Fruit fly (Drosophila melanogaster) whole organism, embryonic: Measurements from ENCODE around the gene Osi21.

Experiments
- CG11723 ChIP-seq: fragments of 200-800 bp; sonication (Bioruptor generic); optimal IDR thresholded peaks from 2 replicates; lab custom pipeline; 2017; ENCODE audit warnings: missing biosample characterization, mild to moderate bottlenecking, missing genetic modification characterization
- CG12236 ChIP-seq: fragments of 200-800 bp; sonication (Bioruptor generic); optimal IDR thresholded peaks from 2 replicates; lab custom pipeline; 2016; ENCODE audit warnings: missing biosample characterization, missing genetic modification characterization
- CG14441 ChIP-seq: fragments of 200-800 bp; sonication (Bioruptor generic); IDR thresholded peaks from 2 replicates; pipeline ENCODE4 v1.3.6; 2022; ENCODE audit warnings: missing biosample characterization, missing genetic modification characterization
- CG14667 ChIP-seq: fragments of 200-800 bp; sonication (Bioruptor generic); IDR thresholded peaks from 2 replicates; pipeline ENCODE4 v1.3.6; 2022; ENCODE audit warnings: missing biosample characterization, missing genetic modification characterization
- CG14710 ChIP-seq: fragments of 200-800 bp; sonication (Bioruptor generic); optimal IDR thresholded peaks from 3 replicates; lab custom pipeline; 2019; ENCODE audit warnings: missing biosample characterization, mild to moderate bottlenecking, missing genetic modification characterization, moderate library complexity
- CG15269 ChIP-seq: fragments of 200-800 bp; sonication (Bioruptor generic); optimal IDR thresholded peaks from 2 replicates; lab custom pipeline; 2018; ENCODE audit warnings: missing biosample characterization, mild to moderate bottlenecking, missing genetic modification characterization, moderate library complexity
- CG15479 ChIP-seq: fragments of 200-800 bp; sonication (Bioruptor generic); optimal IDR thresholded peaks from 3 replicates; lab custom pipeline; 2019; ENCODE audit warnings: missing biosample characterization, mild to moderate bottlenecking, missing genetic modification characterization, moderate library complexity
- CG17385 ChIP-seq: fragments of 200-800 bp; sonication (Bioruptor generic); optimal IDR thresholded peaks from 3 replicates; lab custom pipeline; 2018; ENCODE audit warnings: missing biosample characterization, mild to moderate bottlenecking, missing genetic modification characterization
- CG2129 ChIP-seq: fragments of 200-800 bp; sonication (Bioruptor generic); IDR thresholded peaks from 2 replicates; pipeline ENCODE4 v1.3.6; 2022; ENCODE audit warnings: missing biosample characterization, missing genetic modification characterization; ENCODE audit not compliant: partially characterized antibody
- CG2678 ChIP-seq: fragments of 200-800 bp; sonication (Bioruptor generic); optimal IDR thresholded peaks from 3 replicates; lab custom pipeline; 2019; ENCODE audit warnings: missing biosample characterization, mild to moderate bottlenecking, missing genetic modification characterization, moderate library complexity
- CG2712 ChIP-seq: fragments of 200-800 bp; optimal IDR thresholded peaks from 3 replicates; lab custom pipeline; 2019; ENCODE audit warnings: missing biosample characterization, mild to moderate bottlenecking, missing genetic modification characterization, moderate library complexity
- CG30431 ChIP-seq: fragments of 200-800 bp; sonication (Bioruptor generic); optimal IDR thresholded peaks from 2 replicates; lab custom pipeline; 2017; ENCODE audit warnings: missing biosample characterization, missing genetic modification characterization
- CG32772 ChIP-seq: fragments of 200-800 bp; sonication (Bioruptor generic); IDR thresholded peaks from 2 replicates; pipeline ENCODE4 v1.3.6; 2022; ENCODE audit warnings: missing biosample characterization, missing genetic modification characterization
- CG3847 ChIP-seq: fragments of 200-800 bp; sonication (Bioruptor generic); IDR thresholded peaks from 2 replicates; pipeline ENCODE4 v1.3.6; 2022; ENCODE audit warnings: missing biosample characterization, missing genetic modification characterization
- CG42726 ChIP-seq: fragments of 200-800 bp; sonication (Bioruptor generic); IDR thresholded peaks from 2 replicates; pipeline ENCODE4 v1.3.6; 2022; ENCODE audit warnings: missing biosample characterization, missing genetic modification characterization; ENCODE audit not compliant: partially characterized antibody
- CG4404 ChIP-seq: fragments of 200-800 bp; sonication (Bioruptor generic); IDR thresholded peaks from 2 replicates; pipeline ENCODE4 v1.3.6; 2022; ENCODE audit warnings: missing biosample characterization, missing genetic modification characterization
- CG5245 ChIP-seq: fragments of 200-800 bp; sonication (Bioruptor generic); optimal IDR thresholded peaks from 3 replicates; lab custom pipeline; 2016; ENCODE audit warnings: missing biosample characterization, missing genetic modification characterization
- CG7839 ChIP-seq: fragments of 200-800 bp; sonication (Bioruptor generic); optimal IDR thresholded peaks from 3 replicates; lab custom pipeline; 2018; ENCODE audit warnings: missing biosample characterization, mild to moderate bottlenecking, missing genetic modification characterization, moderate library complexity
- CG8290 ChIP-seq, 3 experiments: fragments of 200-800 bp; sonication (Bioruptor generic); optimal IDR thresholded peaks; 2 replicates each; lab custom pipeline; 2016 to 2019; ENCODE audit warnings: missing biosample characterization in 3 of 3, missing genetic modification characterization in 3 of 3, mild to moderate bottlenecking in 2 of 3, moderate library complexity in 1 of 3
- D19A ChIP-seq: fragments of 200-800 bp; optimal IDR thresholded peaks from 3 replicates; lab custom pipeline; 2019; ENCODE audit warnings: missing biosample characterization, mild to moderate bottlenecking, missing genetic modification characterization, moderate library complexity
- Hey ChIP-seq: fragments of 200-800 bp; sonication (Bioruptor generic); optimal IDR thresholded peaks from 3 replicates; lab custom pipeline; 2018; ENCODE audit warnings: missing biosample characterization, mild to moderate bottlenecking, missing genetic modification characterization
- Mad ChIP-seq: fragments of 200-800 bp; sonication (Bioruptor generic); optimal IDR thresholded peaks from 2 replicates; lab custom pipeline; 2016; ENCODE audit warnings: missing biosample characterization, missing genetic modification characterization
- PHDP ChIP-seq: fragments of 200-800 bp; sonication (Bioruptor generic); optimal IDR thresholded peaks from 3 replicates; lab custom pipeline; 2018; ENCODE audit warnings: missing biosample characterization, mild to moderate bottlenecking, missing genetic modification characterization, moderate library complexity
- Tbp ChIP-seq: fragments of >200 bp; optimal IDR thresholded peaks from 2 replicates; lab custom pipeline; 2018; ENCODE audit warnings: missing biosample characterization, missing genetic modification characterization
- Usf ChIP-seq: fragments of 200-800 bp; sonication (Bioruptor generic); optimal IDR thresholded peaks from 2 replicates; lab custom pipeline; 2017; ENCODE audit warnings: missing genotype, missing biosample characterization, missing genetic modification characterization
- Xrp1 ChIP-seq: fragments of 200-800 bp; sonication (Bioruptor generic); IDR thresholded peaks from 2 replicates; pipeline ENCODE4 v1.3.6; 2022; ENCODE audit warnings: missing biosample characterization, missing genetic modification characterization
- ara ChIP-seq: fragments of 200-800 bp; sonication (Bioruptor generic); IDR thresholded peaks from 2 replicates; pipeline ENCODE4 v1.3.6; 2022; ENCODE audit warnings: missing biosample characterization, missing genetic modification characterization
- caup ChIP-seq: fragments of 200-800 bp; sonication (Bioruptor generic); optimal IDR thresholded peaks from 3 replicates; lab custom pipeline; 2017; ENCODE audit warnings: missing biosample characterization, mild to moderate bottlenecking, missing genetic modification characterization, moderate library complexity; ENCODE audit not compliant: severe bottlenecking
- chif ChIP-seq, 2 experiments: fragments of 200-800 bp; sonication (Bioruptor generic); optimal IDR thresholded peaks; 3 replicates each; lab custom pipeline; 2016; ENCODE audit warnings: missing biosample characterization in 2 of 2, missing genetic modification characterization in 2 of 2
- corto ChIP-seq: fragments of 200-800 bp; sonication (Bioruptor generic); optimal IDR thresholded peaks from 2 replicates; lab custom pipeline; 2016; ENCODE audit warnings: missing biosample characterization, mild to moderate bottlenecking, missing genetic modification characterization, moderate library complexity
- dysf ChIP-seq: fragments of 200-800 bp; sonication (Bioruptor generic); IDR thresholded peaks from 3 replicates; pipeline ENCODE4 v1.3.6; 2022; ENCODE audit warnings: missing biosample characterization, missing genetic modification characterization
- eve ChIP-seq, 2 experiments: fragments of >200 bp; optimal IDR thresholded peaks; 2 replicates each; lab custom pipeline; 2017; ENCODE audit warnings: missing biosample characterization in 2 of 2, missing genetic modification characterization in 2 of 2
- gem ChIP-seq: fragments of 200-800 bp; sonication (Bioruptor generic); optimal IDR thresholded peaks from 2 replicates; lab custom pipeline; 2019; ENCODE audit warnings: missing biosample characterization, mild to moderate bottlenecking, missing genetic modification characterization, moderate library complexity
- gt ChIP-seq: fragments of 200-800 bp; sonication (Bioruptor generic); IDR thresholded peaks from 2 replicates; pipeline ENCODE4 v1.3.6; 2022; ENCODE audit warnings: missing biosample characterization, missing genetic modification characterization
- hb ChIP-seq: fragments of 200-800 bp; sonication (Bioruptor generic); IDR thresholded peaks from 3 replicates; pipeline ENCODE4 v1.3.6; 2022; ENCODE audit warnings: missing biosample characterization, missing genetic modification characterization; ENCODE audit not compliant: partially characterized antibody
- her ChIP-seq: fragments of 200-800 bp; sonication (Bioruptor generic); optimal IDR thresholded peaks from 2 replicates; lab custom pipeline; 2016; ENCODE audit warnings: missing biosample characterization, missing genetic modification characterization
- kni ChIP-seq: fragments of 200-800 bp; sonication (Bioruptor generic); optimal IDR thresholded peaks from 3 replicates; lab custom pipeline; 2017; ENCODE audit warnings: mild to moderate bottlenecking, missing biosample characterization, missing genetic modification reagents, missing genetic modification characterization
- lmd ChIP-seq: fragments of 200-800 bp; sonication (Bioruptor generic); IDR thresholded peaks from 2 replicates; pipeline ENCODE4 v1.3.6; 2022; ENCODE audit warnings: missing biosample characterization, missing genetic modification characterization
- luna ChIP-seq: fragments of 200-800 bp; sonication (Bioruptor generic); optimal IDR thresholded peaks from 2 replicates; lab custom pipeline; 2016; ENCODE audit warnings: missing biosample characterization, missing genetic modification characterization
- mam ChIP-seq: fragments of 200-800 bp; sonication (Bioruptor generic); optimal IDR thresholded peaks from 3 replicates; lab custom pipeline; 2016; ENCODE audit warnings: missing biosample characterization, missing genetic modification characterization
- nerfin-1 ChIP-seq: fragments of 200-800 bp; sonication (Bioruptor generic); optimal IDR thresholded peaks from 3 replicates; lab custom pipeline; 2019; ENCODE audit warnings: missing biosample characterization, mild to moderate bottlenecking, missing genetic modification characterization, moderate library complexity
- oc ChIP-seq: fragments of 200-800 bp; sonication (Bioruptor generic); optimal IDR thresholded peaks from 2 replicates; lab custom pipeline; 2018; ENCODE audit warnings: missing biosample characterization, mild to moderate bottlenecking, missing genetic modification characterization, moderate library complexity
- prd ChIP-seq, 3 experiments: fragments of >200 bp in 2 of 3; fragments of 200-800 bp in 1 of 3; sonication (Bioruptor generic) in 1 of 3; optimal IDR thresholded peaks in 2 of 3; IDR thresholded peaks in 1 of 3; 2 replicates in 2 of 3; 3 replicates in 1 of 3; pipeline versions ENCODE4 v1.3.6 to Lab custom; 2017 to 2022; ENCODE audit warnings: missing biosample characterization in 1 of 3, missing genetic modification characterization in 1 of 3
- rib ChIP-seq: fragments of 200-800 bp; sonication (Bioruptor generic); IDR thresholded peaks from 2 replicates; pipeline ENCODE4 v1.3.6; 2022; ENCODE audit warnings: missing biosample characterization, missing genetic modification characterization
- ro ChIP-seq: fragments of 200-800 bp; sonication (Bioruptor generic); IDR thresholded peaks from 2 replicates; pipeline ENCODE4 v1.3.6; 2022; ENCODE audit warnings: missing biosample characterization, missing genetic modification characterization
- seq ChIP-seq: fragments of 200-800 bp; sonication (Bioruptor generic); IDR thresholded peaks from 2 replicates; pipeline ENCODE4 v1.3.6; 2022; ENCODE audit warnings: missing biosample characterization, missing genetic modification characterization
- sisA ChIP-seq: fragments of 200-800 bp; sonication (Bioruptor generic); IDR thresholded peaks from 2 replicates; pipeline ENCODE4 v1.3.6; 2022; ENCODE audit warnings: missing biosample characterization, missing genetic modification characterization
- toy ChIP-seq: fragments of 200-800 bp; sonication (Bioruptor generic); IDR thresholded peaks from 2 replicates; pipeline ENCODE4 v1.3.6; 2022; ENCODE audit warnings: missing biosample characterization, missing genetic modification characterization
- vfl ChIP-seq: fragments of 200-800 bp; sonication (Bioruptor generic); optimal IDR thresholded peaks from 2 replicates; lab custom pipeline; 2016; ENCODE audit warnings: missing biosample characterization, missing genetic modification characterization
- vvl ChIP-seq: fragments of 200-800 bp; sonication (Bioruptor generic); IDR thresholded peaks from 2 replicates; pipeline ENCODE4 v1.3.6; 2022; ENCODE audit warnings: missing biosample characterization, missing genetic modification characterization
- yki ChIP-seq: fragments of >200 bp; optimal IDR thresholded peaks from 3 replicates; lab custom pipeline; 2018

Gene Osi21

dm6 chr2L:11326373-11326772 lies 40.9 kb upstream of the Osi21 start (continued):
- peak; percentile 11 for TF ChIP-seq D19A (tag; lab: Kevin White, UChicago)
- no peak for TF ChIP-seq yki
- no peak for TF ChIP-seq gt (GFP tag; lab: Robert Waterston, UW)
- no peak for TF ChIP-seq PHDP
- TF ChIP-seq CG14710 = peak; percentile 43
- no peak for TF ChIP-seq CG2129 (GFP tag; lab: Robert Waterston, UW)
- TF ChIP-seq CG4404 (GFP tag; lab: Robert Waterston, UW) = peak; percentile 53
- no peak for TF ChIP-seq CG17385 (GFP tag; lab: Kevin White, UChicago)
- no peak for TF ChIP-seq sisA (GFP tag; lab: Robert Waterston, UW)
- no peak for TF ChIP-seq prd (optimal IDR thresholded peaks at IDR 0.05; lab: Kevin White, UChicago)
- peak; percentile 69; the same call in 2 of the 3 replicates for TF ChIP-seq prd (GFP tag; IDR thresholded peaks at IDR 0.05; lab: Robert Waterston, UW)
- no peak for TF ChIP-seq seq (GFP tag; lab: Robert Waterston, UW)
- no peak for TF ChIP-seq oc
- TF ChIP-seq mam (GFP tag; lab: Kevin White, UChicago) = no peak
- TF ChIP-seq Usf (GFP tag; lab: Kevin White, UChicago) = no peak
- TF ChIP-seq CG7839 (tag; lab: Kevin White, UChicago) = peak; percentile 4
- no peak for TF ChIP-seq corto (GFP tag; lab: Kevin White, UChicago)
- no peak for TF ChIP-seq rib (GFP tag; lab: Robert Waterston, UW)
- TF ChIP-seq chif (GFP tag; optimal IDR thresholded peaks at IDR 0.05; lab: Kevin White, UChicago) = no peak
- TF ChIP-seq nerfin-1 (tag; lab: Kevin White, UChicago) = no peak
- peak; percentile 4 for TF ChIP-seq CG2678
- no peak for TF ChIP-seq CG8290 (GFP tag; optimal IDR thresholded peaks at IDR 0.05; lab: Kevin White, UChicago)
- TF ChIP-seq CG8290 (tag; optimal IDR thresholded peaks at IDR 0.05; lab: Kevin White, UChicago) = no peak
- TF ChIP-seq gem (tag; lab: Kevin White, UChicago) = no peak
- TF ChIP-seq CG11723 (GFP tag; lab: Kevin White, UChicago) = no peak
- TF ChIP-seq vvl (GFP tag; lab: Robert Waterston, UW) = 0 out of 2 replicates have a peak, but pooled peaks have one; percentile 30
- peak in 1 of 2 experiments; percentile 10 for TF ChIP-seq eve (GFP tag; optimal IDR thresholded peaks at IDR 0.05; lab: Kevin White, UChicago)
- TF ChIP-seq ara (GFP tag; lab: Robert Waterston, UW) = peak; percentile 61; the same call in 1 of the 2 replicates
- TF ChIP-seq luna (GFP tag; lab: Kevin White, UChicago) = no peak
- no peak for TF ChIP-seq vfl (GFP tag; lab: Kevin White, UChicago)
- TF ChIP-seq Mad (GFP tag; lab: Kevin White, UChicago) = no peak
- no peak for TF ChIP-seq her
- TF ChIP-seq CG32772 = peak; percentile 38; the same call in 1 of the 2 replicates
- peak; percentile 24 for TF ChIP-seq kni (GFP tag; lab: Kevin White, UChicago)
- TF ChIP-seq ro (GFP tag; lab: Robert Waterston, UW) = no peak
- no peak for TF ChIP-seq Tbp (GFP tag; lab: Kevin White, UChicago)
- no peak for TF ChIP-seq CG42726 (GFP tag; lab: Robert Waterston, UW)
- peak; percentile 25; the same call in 1 of the 2 replicates for TF ChIP-seq CG14667 (GFP tag; lab: Robert Waterston, UW)
- TF ChIP-seq caup = no peak
- no peak for TF ChIP-seq dysf (GFP tag; lab: Robert Waterston, UW)
- no peak for TF ChIP-seq CG12236 (GFP tag; lab: Kevin White, UChicago)
- no peak for TF ChIP-seq CG5245 (GFP tag; lab: Kevin White, UChicago)
- peak; percentile 79 for TF ChIP-seq Xrp1
- TF ChIP-seq CG15479 = no peak
- no peak for TF ChIP-seq hb
- TF ChIP-seq CG14441 (GFP tag; lab: Robert Waterston, UW) = peak; percentile 5; the same call in 1 of the 2 replicates
- no peak for TF ChIP-seq toy (GFP tag; lab: Robert Waterston, UW)
- no peak for TF ChIP-seq Hey
- no peak for TF ChIP-seq lmd (GFP tag; lab: Robert Waterston, UW)
- TF ChIP-seq CG2712 = peak; percentile 72
- TF ChIP-seq CG30431 (GFP tag; lab: Kevin White, UChicago) = no peak
- no peak for TF ChIP-seq CG3847 (GFP tag; lab: Robert Waterston, UW)
- TF ChIP-seq CG15269 = no peak
